Worm (Caenorhabditis elegans): ENCODE results near the gene casy-1.

DNA sequence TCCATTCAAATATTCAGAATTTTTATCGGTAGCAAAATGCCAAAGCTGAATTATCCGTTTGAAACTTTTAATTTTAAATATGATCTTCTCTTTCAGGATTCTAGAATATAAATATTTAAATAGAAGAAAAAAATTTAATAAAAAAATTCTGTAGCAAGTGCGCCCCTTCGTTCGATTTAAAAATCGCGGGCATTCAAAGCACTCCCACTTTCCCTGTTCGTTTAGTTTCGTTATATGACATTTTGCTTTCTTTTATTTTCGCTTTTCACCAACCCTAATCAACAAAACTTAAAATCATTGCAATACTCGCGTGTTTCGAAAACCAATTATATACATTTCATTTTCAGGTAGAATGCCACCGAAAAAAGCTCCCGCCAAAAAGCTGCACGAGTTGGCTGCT is 34.9 kb downstream of the casy-1 start, which contains the start of gene vrk-1:
- TF ChIP-seq nhr-237 (tag; optimal IDR thresholded peaks at IDR 0.05) = no peak
- no peak for TF ChIP-seq cey-2 (tag; optimal IDR thresholded peaks at IDR 0.05; ENCODE audit: borderline replicate concordance, insufficient read depth)
- no peak for TF ChIP-seq zag-1 (tag; optimal IDR thresholded peaks at IDR 0.05)
- no peak for TF ChIP-seq unc-39 (tag; optimal IDR thresholded peaks at IDR 0.05)
- TF ChIP-seq zfp-3 (GFP tag; conservative IDR thresholded peaks at IDR 0.05) = no peak
- TF ChIP-seq ama-1 (optimal IDR thresholded peaks at IDR 0.05) = no peak
- TF ChIP-seq madf-5 (GFP tag; IDR thresholded peaks at IDR 0.05) = no peak
- TF ChIP-seq snpc-4 (tag; optimal IDR thresholded peaks at IDR 0.05) = no peak
- no peak for TF ChIP-seq lir-3 (tag; optimal IDR thresholded peaks at IDR 0.05)
- no peak for TF ChIP-seq aly-2 (tag; optimal IDR thresholded peaks at IDR 0.05)
- no peak for TF ChIP-seq nhr-42 (GFP tag; IDR thresholded peaks at IDR 0.05)
- TF ChIP-seq ceh-28 (tag; optimal IDR thresholded peaks at IDR 0.05) = no peak

Data from whole organism, L4 larva.